Fruit fly (Drosophila melanogaster): Measurements from ENCODE around the gene Ranbp21.

Ranbp21 gene

DNA sequence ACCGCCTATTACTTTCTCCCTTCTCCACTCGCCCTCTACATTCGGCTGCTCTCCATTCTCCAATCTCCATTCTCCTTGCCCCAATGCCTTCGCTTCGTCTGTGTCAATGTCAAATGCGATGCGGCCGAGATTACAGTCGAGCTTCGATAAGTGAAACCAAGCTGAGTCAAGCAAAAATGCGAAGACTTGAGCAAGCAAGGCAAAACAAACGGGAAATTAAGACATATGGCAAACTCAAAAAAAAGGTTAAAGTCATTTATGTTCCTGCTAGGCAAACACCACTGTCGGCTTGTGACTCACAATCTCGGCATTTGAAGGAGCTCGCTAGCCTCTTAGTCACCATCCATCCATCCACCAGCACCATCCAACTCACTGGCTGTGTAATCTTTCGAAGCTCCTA, 16.3 kb upstream of the Ranbp21 start (continued):
- peak; percentile 86 for TF ChIP-seq ase (GFP tag; IDR thresholded peaks at IDR 0.05)
- TF ChIP-seq Poxn (GFP tag; IDR thresholded peaks at IDR 0.05) = peak; percentile 85
- peak; percentile 74 for TF ChIP-seq CG2116 (GFP tag; optimal IDR thresholded peaks at IDR 0.05)
- peak; percentile 87 for TF ChIP-seq nerfin-1 (tag; optimal IDR thresholded peaks at IDR 0.05)
- TF ChIP-seq ems (GFP tag; optimal IDR thresholded peaks at IDR 0.05) = peak; percentile 97
- peak; percentile 95 for TF ChIP-seq Sox102F (GFP tag; optimal IDR thresholded peaks at IDR 0.05)
- peak; percentile 96 for TF ChIP-seq Oli (tag; optimal IDR thresholded peaks at IDR 0.05)
- peak; percentile 93 for TF ChIP-seq trh (GFP tag; optimal IDR thresholded peaks at IDR 0.05)
- peak; percentile 79 for TF ChIP-seq ssp (GFP tag; IDR thresholded peaks at IDR 0.05)
- TF ChIP-seq Atf3 (GFP tag; optimal IDR thresholded peaks at IDR 0.05) = peak; percentile 97
- TF ChIP-seq fd102C (GFP tag; optimal IDR thresholded peaks at IDR 0.05) = peak; percentile 70
- TF ChIP-seq CG8924 (tag; optimal IDR thresholded peaks at IDR 0.05) = peak; percentile 94
- TF ChIP-seq caup (GFP tag; optimal IDR thresholded peaks at IDR 0.05; ENCODE audit: severe bottlenecking) = peak; percentile 90
- peak; percentile 90 for TF ChIP-seq CG10565 (GFP tag; optimal IDR thresholded peaks at IDR 0.05)
- TF ChIP-seq Rfx (GFP tag; IDR thresholded peaks at IDR 0.05) = peak; percentile 95
- TF ChIP-seq nmo (GFP tag; optimal IDR thresholded peaks at IDR 0.05) = peak; percentile 97
- peak; percentile 94 for TF ChIP-seq fd3F (GFP tag; optimal IDR thresholded peaks at IDR 0.05)
- no peak for TF ChIP-seq prd (optimal IDR thresholded peaks at IDR 0.05)
- TF ChIP-seq prd (GFP tag; IDR thresholded peaks at IDR 0.05) = peak; percentile 95
- peak; percentile 92 for TF ChIP-seq Oaz (GFP tag; IDR thresholded peaks at IDR 0.05)
- TF ChIP-seq Vsx1 (GFP tag; optimal IDR thresholded peaks at IDR 0.05) = peak; percentile 91
- TF ChIP-seq CHES-1-like (GFP tag; optimal IDR thresholded peaks at IDR 0.05) = peak; percentile 98
- TF ChIP-seq CG17328 (GFP tag; IDR thresholded peaks at IDR 0.05) = peak; percentile 98
- TF ChIP-seq Aef1 (GFP tag; IDR thresholded peaks at IDR 0.05) = peak; percentile 93
- TF ChIP-seq tin (GFP tag; optimal IDR thresholded peaks at IDR 0.05) = peak; percentile 97
- TF ChIP-seq Rx (GFP tag; IDR thresholded peaks at IDR 0.05) = peak; percentile 91
- TF ChIP-seq CG8478 (optimal IDR thresholded peaks at IDR 0.05) = no peak
- peak; percentile 89 for TF ChIP-seq zen (tag; optimal IDR thresholded peaks at IDR 0.05)
- TF ChIP-seq slbo (GFP tag; IDR thresholded peaks at IDR 0.05) = peak; percentile 98
- TF ChIP-seq Antp (GFP tag; optimal IDR thresholded peaks at IDR 0.05) = peak; percentile 99
- TF ChIP-seq dpn (GFP tag; optimal IDR thresholded peaks at IDR 0.05) = peak; percentile 98
- peak in 1 of 3 experiments; percentile 90 for TF ChIP-seq Stat92E (GFP tag; optimal IDR thresholded peaks at IDR 0.05)
- TF ChIP-seq mam (GFP tag; optimal IDR thresholded peaks at IDR 0.05) = peak; percentile 99
- TF ChIP-seq fd64A (GFP tag; optimal IDR thresholded peaks at IDR 0.05) = peak; percentile 85
- TF ChIP-seq z (GFP tag; IDR thresholded peaks at IDR 0.05) = 0 out of 3 replicates have a peak, but pooled peaks have one; percentile 38
- peak; percentile 98 for TF ChIP-seq jumu (GFP tag; optimal IDR thresholded peaks at IDR 0.05)
- peak; percentile 91 for TF ChIP-seq CG1233 (GFP tag; optimal IDR thresholded peaks at IDR 0.05)
- peak; percentile 79 for TF ChIP-seq Kr (GFP tag; optimal IDR thresholded peaks at IDR 0.05)
- TF ChIP-seq Dbx (GFP tag; IDR thresholded peaks at IDR 0.05) = peak; percentile 89
- peak; percentile 92 for TF ChIP-seq CG14441 (GFP tag; IDR thresholded peaks at IDR 0.05)
- peak; percentile 93 for TF ChIP-seq CG34422 (GFP tag; IDR thresholded peaks at IDR 0.05)
- no peak for TF ChIP-seq CG17568 (GFP tag; optimal IDR thresholded peaks at IDR 0.05)
- peak; percentile 93 for TF ChIP-seq Ada2b (GFP tag; IDR thresholded peaks at IDR 0.05)
- peak; percentile 98 for TF ChIP-seq CG16863 (GFP tag; optimal IDR thresholded peaks at IDR 0.05)
- peak; percentile 94 for TF ChIP-seq salm (tag; optimal IDR thresholded peaks at IDR 0.05)
- no peak for TF ChIP-seq cad (GFP tag; optimal IDR thresholded peaks at IDR 0.05)
- TF ChIP-seq Lhr (GFP tag; optimal IDR thresholded peaks at IDR 0.05) = peak; percentile 90
- peak; percentile 96 for TF ChIP-seq CG12236 (GFP tag; optimal IDR thresholded peaks at IDR 0.05)
- TF ChIP-seq pb (GFP tag; optimal IDR thresholded peaks at IDR 0.05) = peak; percentile 96
- TF ChIP-seq esg (GFP tag; conservative IDR thresholded peaks at IDR 0.05) = peak; percentile 94
- no peak for TF ChIP-seq zf30C (GFP tag; optimal IDR thresholded peaks at IDR 0.05)
- no peak for TF ChIP-seq CG7963 (GFP tag; IDR thresholded peaks at IDR 0.05; ENCODE audit: partially characterized antibody)

Data from whole organism, embryonic.